Fruit fly (Drosophila melanogaster): Measurements from ENCODE around the gene CG1138.

Gene CG1138

DNA sequence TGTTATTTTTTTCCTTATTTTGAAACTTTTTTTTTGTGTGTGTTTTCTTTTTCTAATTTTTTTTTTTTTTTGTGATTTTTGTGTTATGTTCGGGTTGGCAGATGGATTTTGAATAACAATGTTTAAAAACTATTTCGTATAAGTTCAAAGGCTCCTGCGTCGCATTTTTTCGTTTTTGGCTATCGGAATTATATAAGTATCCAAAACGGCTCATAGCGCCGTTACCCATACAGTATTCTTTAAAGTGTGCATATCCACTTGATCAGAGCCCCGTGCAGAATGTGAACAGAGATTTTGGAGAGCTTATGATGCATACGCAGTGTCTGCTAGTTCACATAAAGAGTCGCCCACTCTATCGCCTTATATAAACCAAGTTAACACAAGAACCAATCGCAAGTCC lies 30.0 kb upstream of the CG1138 start, which contains the start of gene sowi:
sowi (minus strand) TSS at position 101 of the 400 bp plus-strand sequence.
- TF ChIP-seq Ets98B (GFP tag; IDR thresholded peaks at IDR 0.05): no peak
- no peak for TF ChIP-seq CG12605 (GFP tag; IDR thresholded peaks at IDR 0.05)
- TF ChIP-seq CG8159 (tag; optimal IDR thresholded peaks at IDR 0.05): no peak
- no peak for TF ChIP-seq CG34367 (tag; optimal IDR thresholded peaks at IDR 0.05)
- no peak for TF ChIP-seq CG17806 (tag; optimal IDR thresholded peaks at IDR 0.05)
- no peak for TF ChIP-seq Pif1B (GFP tag; optimal IDR thresholded peaks at IDR 0.05)
- no peak for TF ChIP-seq CG14655 (GFP tag; optimal IDR thresholded peaks at IDR 0.05)
- TF ChIP-seq D1 (tag; optimal IDR thresholded peaks at IDR 0.05): no peak
- no peak for TF ChIP-seq CG10348 (GFP tag; IDR thresholded peaks at IDR 0.05)
- no peak for TF ChIP-seq CG15710 (tag; optimal IDR thresholded peaks at IDR 0.05)
- TF ChIP-seq EcR (GFP tag; optimal IDR thresholded peaks at IDR 0.05): no peak
- no peak for TF ChIP-seq CG13204 (GFP tag; optimal IDR thresholded peaks at IDR 0.05)
- no peak for TF ChIP-seq rn (GFP tag; IDR thresholded peaks at IDR 0.05)
- no peak for TF ChIP-seq Pif1A (GFP tag; optimal IDR thresholded peaks at IDR 0.05)
- TF ChIP-seq CG9948 (tag; optimal IDR thresholded peaks at IDR 0.05): no peak
- no peak for TF ChIP-seq CG8301 (tag; optimal IDR thresholded peaks at IDR 0.05)
- no peak for TF ChIP-seq CG4496 (GFP tag; IDR thresholded peaks at IDR 0.05)
- TF ChIP-seq fd96Ca (GFP tag; IDR thresholded peaks at IDR 0.05): no peak
- TF ChIP-seq CG32121 (GFP tag; IDR thresholded peaks at IDR 0.05): no peak
- no peak for TF ChIP-seq gl (tag; optimal IDR thresholded peaks at IDR 0.05)

DNA sequence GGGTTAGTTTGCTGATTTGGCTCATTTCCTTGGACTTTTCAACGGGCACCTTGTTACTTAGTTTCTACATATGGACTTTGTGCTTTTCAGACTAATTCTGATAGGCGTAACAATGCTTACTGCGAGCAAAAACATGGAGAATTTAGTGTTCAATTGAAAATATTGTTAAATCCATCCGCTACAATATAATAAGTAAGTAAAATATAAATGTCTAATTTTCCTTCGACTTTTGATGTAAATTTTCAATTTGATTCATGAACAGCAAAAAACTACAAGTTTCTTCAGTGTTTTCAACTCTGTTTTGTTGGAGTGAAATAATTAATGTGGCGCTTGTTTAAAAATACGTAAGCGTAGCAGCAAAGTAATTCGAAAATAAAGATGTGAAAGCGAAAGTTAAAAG lies 11.0 kb upstream of the CG1138 start, which contains the start of gene glob2:
glob2 (minus strand) TSS at position 101 of the 400 bp plus-strand sequence.
- no peak for TF ChIP-seq Ets98B (GFP tag; IDR thresholded peaks at IDR 0.05)
- no peak for TF ChIP-seq CG13204 (GFP tag; optimal IDR thresholded peaks at IDR 0.05)
- no peak for TF ChIP-seq CG32121 (GFP tag; IDR thresholded peaks at IDR 0.05)
- TF ChIP-seq Snoo (tag; optimal IDR thresholded peaks at IDR 0.05): no peak
- TF ChIP-seq Pif1B (GFP tag; optimal IDR thresholded peaks at IDR 0.05): no peak
- no peak for TF ChIP-seq CG10348 (GFP tag; IDR thresholded peaks at IDR 0.05)
- no peak for TF ChIP-seq CG8159 (tag; optimal IDR thresholded peaks at IDR 0.05)
- TF ChIP-seq CG17806 (tag; optimal IDR thresholded peaks at IDR 0.05): no peak
- no peak for TF ChIP-seq fd96Ca (GFP tag; IDR thresholded peaks at IDR 0.05)
- no peak for TF ChIP-seq CG15710 (tag; optimal IDR thresholded peaks at IDR 0.05)
- TF ChIP-seq gl (tag; optimal IDR thresholded peaks at IDR 0.05): no peak
- no peak for TF ChIP-seq EcR (GFP tag; optimal IDR thresholded peaks at IDR 0.05)
- no peak for TF ChIP-seq CG4496 (GFP tag; IDR thresholded peaks at IDR 0.05)
- TF ChIP-seq CG12605 (GFP tag; IDR thresholded peaks at IDR 0.05): no peak
- no peak for TF ChIP-seq rn (GFP tag; IDR thresholded peaks at IDR 0.05)
- no peak for TF ChIP-seq CG34367 (tag; optimal IDR thresholded peaks at IDR 0.05)
- TF ChIP-seq CG8301 (tag; optimal IDR thresholded peaks at IDR 0.05): no peak

DNA sequence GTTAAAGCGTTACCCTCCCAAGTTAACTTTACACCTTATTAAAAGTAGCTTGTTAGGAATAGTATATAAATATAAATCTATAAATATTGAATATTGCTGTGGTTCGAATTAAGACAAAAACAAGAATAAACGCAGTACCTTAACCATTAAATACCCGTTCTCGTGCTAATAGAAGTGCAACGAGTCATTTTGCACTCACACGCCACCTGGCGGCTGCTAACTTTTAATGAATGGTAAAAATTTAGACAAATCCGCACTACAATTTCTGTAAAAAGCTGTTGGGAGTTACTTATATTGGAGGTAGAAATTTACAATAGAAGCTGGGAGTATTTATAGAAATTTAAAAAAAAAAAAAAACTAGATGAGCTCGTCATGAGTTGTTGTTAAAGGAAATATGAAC lies 7.3 kb upstream of the CG1138 start:
- TF ChIP-seq fd96Ca (GFP tag; IDR thresholded peaks at IDR 0.05): no peak
- no peak for TF ChIP-seq Ets98B (GFP tag; IDR thresholded peaks at IDR 0.05)
- no peak for TF ChIP-seq CG9948 (tag; optimal IDR thresholded peaks at IDR 0.05)
- no peak for TF ChIP-seq Pif1B (GFP tag; optimal IDR thresholded peaks at IDR 0.05)
- no peak for TF ChIP-seq CG12605 (GFP tag; IDR thresholded peaks at IDR 0.05)
- no peak for TF ChIP-seq CG14655 (GFP tag; optimal IDR thresholded peaks at IDR 0.05)
- TF ChIP-seq CG10348 (GFP tag; IDR thresholded peaks at IDR 0.05): no peak
- TF ChIP-seq Snoo (tag; optimal IDR thresholded peaks at IDR 0.05): no peak
- TF ChIP-seq CG8301 (tag; optimal IDR thresholded peaks at IDR 0.05): no peak
- no peak for TF ChIP-seq gl (tag; optimal IDR thresholded peaks at IDR 0.05)
- no peak for TF ChIP-seq CG13204 (GFP tag; optimal IDR thresholded peaks at IDR 0.05)
- TF ChIP-seq D1 (tag; optimal IDR thresholded peaks at IDR 0.05): no peak
- TF ChIP-seq rn (GFP tag; IDR thresholded peaks at IDR 0.05): no peak
- no peak for TF ChIP-seq CG4496 (GFP tag; IDR thresholded peaks at IDR 0.05)
- TF ChIP-seq CG34367 (tag; optimal IDR thresholded peaks at IDR 0.05): no peak

DNA sequence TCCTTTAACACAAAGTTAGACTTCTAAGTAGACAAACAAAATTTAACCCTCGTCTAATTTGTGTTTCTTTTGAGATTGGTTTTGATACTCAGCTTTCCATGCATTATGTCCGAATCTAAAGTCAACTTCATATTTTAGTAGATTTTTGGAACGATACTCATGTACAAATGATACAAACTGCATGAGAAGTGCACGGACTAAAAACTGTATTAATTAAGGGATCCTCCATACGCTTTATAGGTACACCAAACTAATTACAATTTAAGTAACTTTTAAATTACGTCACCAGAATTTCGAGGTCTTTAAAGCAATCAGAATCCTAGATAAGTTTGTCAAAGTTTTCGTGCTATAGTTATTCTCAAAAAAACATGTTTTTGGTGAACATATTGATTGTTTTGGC lies 3.1 kb upstream of the CG1138 start, which contains the start of gene CG31482:
CG31482 (plus strand) TSS at position 301 of the 400 bp plus-strand sequence.
- TF ChIP-seq CG9948 (tag; optimal IDR thresholded peaks at IDR 0.05) (no peak), D1 (tag; optimal IDR thresholded peaks at IDR 0.05) (no peak)

- TF ChIP-seq CG8159 (tag; optimal IDR thresholded peaks at IDR 0.05) (no peak), rn (GFP tag; IDR thresholded peaks at IDR 0.05) (no peak), Pif1B (GFP tag; optimal IDR thresholded peaks at IDR 0.05) (no peak), CG9948 (tag; optimal IDR thresholded peaks at IDR 0.05) (no peak), CG15710 (tag; optimal IDR thresholded peaks at IDR 0.05) (no peak), Snoo (tag; optimal IDR thresholded peaks at IDR 0.05) (no peak), CG34367 (tag; optimal IDR thresholded peaks at IDR 0.05) (no peak), CG10348 (GFP tag; IDR thresholded peaks at IDR 0.05) (no peak), CG12605 (GFP tag; IDR thresholded peaks at IDR 0.05) (no peak), CG14655 (GFP tag; optimal IDR thresholded peaks at IDR 0.05) (no peak), CG4496 (GFP tag; IDR thresholded peaks at IDR 0.05) (no peak), CG32121 (GFP tag; IDR thresholded peaks at IDR 0.05) (no peak), CG8301 (tag; optimal IDR thresholded peaks at IDR 0.05) (no peak), Pif1A (GFP tag; optimal IDR thresholded peaks at IDR 0.05) (no peak), fd96Ca (GFP tag; IDR thresholded peaks at IDR 0.05) (no peak), CG17806 (tag; optimal IDR thresholded peaks at IDR 0.05) (no peak), gl (tag; optimal IDR thresholded peaks at IDR 0.05) (no peak), Ets98B (GFP tag; IDR thresholded peaks at IDR 0.05) (no peak), EcR (GFP tag; optimal IDR thresholded peaks at IDR 0.05) (no peak)
Observed at dm6 chr3R:6593068-6593567, 4.7 kb downstream of the CG1138 start, which contains the start of gene dpr11. TSS of gene dpr11 (minus strand) at chr3R:6593330.

dm6 chr3R:6580484-6580883 lies 17.3 kb downstream of the CG1138 start, which contains the start of gene CG2336:
TSS of gene CG2336 (plus strand) at chr3R:6580784.
- no peak for TF ChIP-seq CG4496 (GFP tag; IDR thresholded peaks at IDR 0.05)
- TF ChIP-seq Pif1B (GFP tag; optimal IDR thresholded peaks at IDR 0.05): no peak
- TF ChIP-seq CG8159 (tag; optimal IDR thresholded peaks at IDR 0.05): no peak
- no peak for TF ChIP-seq CG32121 (GFP tag; IDR thresholded peaks at IDR 0.05)
- no peak for TF ChIP-seq CG17806 (tag; optimal IDR thresholded peaks at IDR 0.05)
- TF ChIP-seq CG12605 (GFP tag; IDR thresholded peaks at IDR 0.05): no peak
- TF ChIP-seq CG15710 (tag; optimal IDR thresholded peaks at IDR 0.05): no peak
- TF ChIP-seq fd96Ca (GFP tag; IDR thresholded peaks at IDR 0.05): no peak
- no peak for TF ChIP-seq Ets98B (GFP tag; IDR thresholded peaks at IDR 0.05)
- no peak for TF ChIP-seq CG10348 (GFP tag; IDR thresholded peaks at IDR 0.05)
- TF ChIP-seq Pif1A (GFP tag; optimal IDR thresholded peaks at IDR 0.05): no peak
- no peak for TF ChIP-seq CG34367 (tag; optimal IDR thresholded peaks at IDR 0.05)
- TF ChIP-seq CG13204 (GFP tag; optimal IDR thresholded peaks at IDR 0.05): no peak
- TF ChIP-seq gl (tag; optimal IDR thresholded peaks at IDR 0.05): no peak
- TF ChIP-seq CG14655 (GFP tag; optimal IDR thresholded peaks at IDR 0.05): no peak
- TF ChIP-seq CG8301 (tag; optimal IDR thresholded peaks at IDR 0.05): no peak
- TF ChIP-seq EcR (GFP tag; optimal IDR thresholded peaks at IDR 0.05): no peak
- no peak for TF ChIP-seq rn (GFP tag; IDR thresholded peaks at IDR 0.05)
- no peak for TF ChIP-seq Snoo (tag; optimal IDR thresholded peaks at IDR 0.05)

Data from whole organism, pupa.